Fruit fly (Drosophila melanogaster) whole organism, embryonic: ENCODE results near the gene Rchy1.
A peak's percentile ranks its signal among the peaks of the same experiment; 100 is the strongest.

Experiments
- Abd-B ChIP-seq: fragments of 200-800 bp; sonication (Bioruptor generic); optimal IDR thresholded peaks from 2 replicates; lab custom pipeline; 2018; ENCODE audit warnings: missing biosample characterization, mild to moderate bottlenecking, missing genetic modification characterization, moderate library complexity
- Aef1 ChIP-seq: fragments of 200-800 bp; sonication (Bioruptor generic); IDR thresholded peaks from 3 replicates; pipeline ENCODE4 v1.3.6; 2022; ENCODE audit warnings: missing biosample characterization, missing genetic modification characterization
- Asciz ChIP-seq: fragments of 200-800 bp; sonication (Bioruptor generic); optimal IDR thresholded peaks from 2 replicates; lab custom pipeline; 2017; ENCODE audit warnings: missing biosample characterization, mild to moderate bottlenecking, missing genetic modification characterization, missing genetic modification reagents
- CG10654 ChIP-seq: fragments of 200-800 bp; sonication (Bioruptor generic); optimal IDR thresholded peaks from 2 replicates; lab custom pipeline; 2016; ENCODE audit warnings: missing biosample characterization, missing genetic modification characterization
- CG11085 ChIP-seq: fragments of 200-800 bp; sonication (Bioruptor generic); IDR thresholded peaks from 2 replicates; pipeline ENCODE4 v1.3.6; 2022; ENCODE audit warnings: missing biosample characterization, missing genetic modification characterization
- CG11093 ChIP-seq: fragments of 200-800 bp; sonication (Bioruptor generic); IDR thresholded peaks from 3 replicates; pipeline ENCODE4 v1.3.6; 2022; ENCODE audit warnings: missing biosample characterization, missing genetic modification characterization
- CG1233 ChIP-seq: fragments of 200-800 bp; sonication (Bioruptor generic); optimal IDR thresholded peaks from 4 replicates; lab custom pipeline; 2018; ENCODE audit warnings: missing biosample characterization, mild to moderate bottlenecking, missing genetic modification characterization
- CG12744 ChIP-seq: fragments of 200-800 bp; sonication (Bioruptor generic); optimal IDR thresholded peaks from 2 replicates; lab custom pipeline; 2016; ENCODE audit warnings: missing biosample characterization, missing genetic modification characterization
- CG13296 ChIP-seq: fragments of 200-800 bp; sonication (Bioruptor generic); optimal IDR thresholded peaks from 3 replicates; lab custom pipeline; 2018; ENCODE audit warnings: missing biosample characterization, mild to moderate bottlenecking, missing genetic modification characterization
- CG13424 ChIP-seq: fragments of 200-800 bp; sonication (Bioruptor generic); optimal IDR thresholded peaks from 2 replicates; lab custom pipeline; 2019; ENCODE audit warnings: missing biosample characterization, mild to moderate bottlenecking, missing genetic modification characterization, moderate library complexity
- CG14014 ChIP-seq: fragments of 200-800 bp; sonication (Bioruptor generic); IDR thresholded peaks from 2 replicates; pipeline ENCODE4 v1.3.6; 2022; ENCODE audit warnings: missing biosample characterization, missing genetic modification characterization
- CG14710 ChIP-seq: fragments of 200-800 bp; sonication (Bioruptor generic); optimal IDR thresholded peaks from 3 replicates; lab custom pipeline; 2019; ENCODE audit warnings: missing biosample characterization, mild to moderate bottlenecking, missing genetic modification characterization, moderate library complexity
- CG15479 ChIP-seq: fragments of 200-800 bp; sonication (Bioruptor generic); optimal IDR thresholded peaks from 3 replicates; lab custom pipeline; 2019; ENCODE audit warnings: missing biosample characterization, mild to moderate bottlenecking, missing genetic modification characterization, moderate library complexity
- CG16779 ChIP-seq: fragments of 200-800 bp; sonication (Bioruptor generic); IDR thresholded peaks from 2 replicates; pipeline ENCODE4 v1.3.6; 2022; ENCODE audit warnings: missing biosample characterization, missing genetic modification characterization
- CG17912 ChIP-seq: fragments of 200-800 bp; sonication (Bioruptor generic); optimal IDR thresholded peaks from 2 replicates; lab custom pipeline; 2018; ENCODE audit warnings: missing biosample characterization, mild to moderate bottlenecking, missing genetic modification characterization
- CG18599 ChIP-seq: fragments of 200-800 bp; sonication (Bioruptor generic); optimal IDR thresholded peaks from 3 replicates; lab custom pipeline; 2017; ENCODE audit warnings: missing biosample characterization, missing genetic modification characterization, mild to moderate bottlenecking, moderate library complexity, missing genetic modification reagents
- CG18764 ChIP-seq: fragments of 200-800 bp; sonication (Bioruptor generic); optimal IDR thresholded peaks from 3 replicates; lab custom pipeline; 2016; ENCODE audit warnings: missing biosample characterization, missing genetic modification characterization
- CG2678 ChIP-seq: fragments of 200-800 bp; sonication (Bioruptor generic); optimal IDR thresholded peaks from 3 replicates; lab custom pipeline; 2019; ENCODE audit warnings: missing biosample characterization, mild to moderate bottlenecking, missing genetic modification characterization, moderate library complexity
- CG3838 ChIP-seq: fragments of 200-800 bp; sonication (Bioruptor generic); optimal IDR thresholded peaks from 3 replicates; lab custom pipeline; 2016; ENCODE audit warnings: missing biosample characterization, missing genetic modification characterization
- CG5245 ChIP-seq: fragments of 200-800 bp; sonication (Bioruptor generic); optimal IDR thresholded peaks from 3 replicates; lab custom pipeline; 2016; ENCODE audit warnings: missing biosample characterization, missing genetic modification characterization
- CG6689 ChIP-seq: fragments of 200-800 bp; sonication (Bioruptor generic); IDR thresholded peaks from 2 replicates; pipeline ENCODE4 v1.3.6; 2022; ENCODE audit warnings: missing biosample characterization, missing genetic modification characterization
- CG7372 ChIP-seq: fragments of 200-800 bp; sonication (Bioruptor generic); IDR thresholded peaks from 2 replicates; pipeline ENCODE4 v1.3.6; 2022; ENCODE audit warnings: missing biosample characterization, missing genetic modification characterization
- CG8944 ChIP-seq: fragments of 200-800 bp; sonication (Bioruptor generic); optimal IDR thresholded peaks from 3 replicates; lab custom pipeline; 2016; ENCODE audit warnings: missing biosample characterization, missing genetic modification characterization
- CG9932 ChIP-seq: fragments of 200-800 bp; sonication (Bioruptor generic); IDR thresholded peaks from 2 replicates; pipeline ENCODE4 v1.3.6; 2022; ENCODE audit warnings: missing biosample characterization, missing genetic modification characterization
- Drgx ChIP-seq: fragments of 200-800 bp; sonication (Bioruptor generic); IDR thresholded peaks from 2 replicates; pipeline ENCODE4 v1.3.6; 2022; ENCODE audit warnings: missing biosample characterization, missing genetic modification characterization
- Mes4 ChIP-seq: fragments of 200-800 bp; sonication (Bioruptor generic); optimal IDR thresholded peaks from 2 replicates; lab custom pipeline; 2016; ENCODE audit warnings: missing biosample characterization, missing genetic modification characterization
- NC2β ChIP-seq: fragments of 200-800 bp; sonication (Bioruptor generic); optimal IDR thresholded peaks from 2 replicates; lab custom pipeline; 2016; ENCODE audit warnings: missing biosample characterization, missing genetic modification characterization
- Nf-YB ChIP-seq: fragments of 200-800 bp; sonication (Bioruptor generic); optimal IDR thresholded peaks from 3 replicates; lab custom pipeline; 2019; ENCODE audit warnings: missing biosample characterization, mild to moderate bottlenecking, missing genetic modification characterization, moderate library complexity
- NfI ChIP-seq: fragments of 200-800 bp; sonication (Bioruptor generic); optimal IDR thresholded peaks from 3 replicates; lab custom pipeline; 2018; ENCODE audit warnings: missing biosample characterization, mild to moderate bottlenecking, missing genetic modification characterization, moderate library complexity
- Side ChIP-seq: fragments of 200-800 bp; sonication (Bioruptor generic); optimal IDR thresholded peaks from 2 replicates; lab custom pipeline; 2016; ENCODE audit warnings: missing biosample characterization, missing genetic modification characterization
- Usf ChIP-seq: fragments of 200-800 bp; sonication (Bioruptor generic); optimal IDR thresholded peaks from 2 replicates; lab custom pipeline; 2017; ENCODE audit warnings: missing genotype, missing biosample characterization, missing genetic modification characterization
- Xbp1 ChIP-seq: fragments of 200-800 bp; sonication (Bioruptor generic); optimal IDR thresholded peaks from 3 replicates; lab custom pipeline; 2016; ENCODE audit warnings: missing biosample characterization, mild to moderate bottlenecking, missing genetic modification characterization
- az2 ChIP-seq: fragments of 200-800 bp; sonication (Bioruptor generic); optimal IDR thresholded peaks from 3 replicates; lab custom pipeline; 2016; ENCODE audit warnings: missing biosample characterization, missing genetic modification characterization
- bcd ChIP-seq: fragments of 200-800 bp; sonication (Bioruptor generic); optimal IDR thresholded peaks from 2 replicates; lab custom pipeline; 2017; ENCODE audit warnings: missing biosample characterization, mild to moderate bottlenecking, missing genetic modification characterization
- btn ChIP-seq: fragments of 200-800 bp; sonication (Bioruptor generic); optimal IDR thresholded peaks from 2 replicates; lab custom pipeline; 2016; ENCODE audit warnings: missing biosample characterization, missing genetic modification characterization
- crc ChIP-seq: fragments of 200-800 bp; sonication (Bioruptor generic); optimal IDR thresholded peaks from 2 replicates; lab custom pipeline; 2016; ENCODE audit warnings: missing biosample characterization, missing genetic modification characterization
- croc ChIP-seq: fragments of 200-800 bp; sonication (Bioruptor generic); conservative IDR thresholded peaks from 3 replicates; pipeline ENCODE4 v1.3.6; 2022; ENCODE audit warnings: missing biosample characterization, missing genetic modification characterization
- dan ChIP-seq: fragments of 200-800 bp; sonication (Bioruptor generic); IDR thresholded peaks from 2 replicates; pipeline ENCODE4 v1.3.6; 2022; ENCODE audit warnings: missing biosample characterization, missing genetic modification characterization
- fru ChIP-seq: fragments of >200 bp; optimal IDR thresholded peaks from 2 replicates; lab custom pipeline; 2017
- lola ChIP-seq, 3 experiments: fragments of >200 bp in 2 of 3; fragments of 200-800 bp in 1 of 3; sonication (Bioruptor generic) in 1 of 3; optimal IDR thresholded peaks; 2 replicates each; lab custom pipeline; 2017 to 2019; ENCODE audit warnings: missing biosample characterization in 3 of 3, missing genetic modification characterization in 3 of 3, mild to moderate bottlenecking in 1 of 3, moderate library complexity in 1 of 3
- pfk ChIP-seq: fragments of 200-800 bp; sonication (Bioruptor generic); optimal IDR thresholded peaks from 2 replicates; lab custom pipeline; 2018; ENCODE audit warnings: missing biosample characterization, mild to moderate bottlenecking, missing genetic modification characterization, moderate library complexity
- ranshi ChIP-seq: fragments of 200-800 bp; sonication (Bioruptor generic); IDR thresholded peaks from 2 replicates; pipeline ENCODE4 v1.3.6; 2022; ENCODE audit warnings: missing biosample characterization, missing genetic modification characterization
- tna ChIP-seq: fragments of 200-800 bp; sonication (Bioruptor generic); IDR thresholded peaks from 2 replicates; pipeline ENCODE4 v1.3.6; 2022; ENCODE audit warnings: missing biosample characterization, missing genetic modification characterization; ENCODE audit not compliant: partially characterized antibody
- tx ChIP-seq: fragments of 200-800 bp; sonication (Bioruptor generic); optimal IDR thresholded peaks from 2 replicates; lab custom pipeline; 2016; ENCODE audit warnings: missing biosample characterization, missing genetic modification characterization
- wor ChIP-seq: fragments of 200-800 bp; sonication (Bioruptor generic); IDR thresholded peaks from 2 replicates; pipeline ENCODE4 v1.3.6; 2022; ENCODE audit warnings: missing biosample characterization, missing genetic modification characterization
- z ChIP-seq: fragments of 200-800 bp; sonication (Bioruptor generic); IDR thresholded peaks from 3 replicates; pipeline ENCODE4 v1.3.6; 2022; ENCODE audit warnings: missing biosample characterization, missing genetic modification characterization

The Rchy1 gene

DNA sequence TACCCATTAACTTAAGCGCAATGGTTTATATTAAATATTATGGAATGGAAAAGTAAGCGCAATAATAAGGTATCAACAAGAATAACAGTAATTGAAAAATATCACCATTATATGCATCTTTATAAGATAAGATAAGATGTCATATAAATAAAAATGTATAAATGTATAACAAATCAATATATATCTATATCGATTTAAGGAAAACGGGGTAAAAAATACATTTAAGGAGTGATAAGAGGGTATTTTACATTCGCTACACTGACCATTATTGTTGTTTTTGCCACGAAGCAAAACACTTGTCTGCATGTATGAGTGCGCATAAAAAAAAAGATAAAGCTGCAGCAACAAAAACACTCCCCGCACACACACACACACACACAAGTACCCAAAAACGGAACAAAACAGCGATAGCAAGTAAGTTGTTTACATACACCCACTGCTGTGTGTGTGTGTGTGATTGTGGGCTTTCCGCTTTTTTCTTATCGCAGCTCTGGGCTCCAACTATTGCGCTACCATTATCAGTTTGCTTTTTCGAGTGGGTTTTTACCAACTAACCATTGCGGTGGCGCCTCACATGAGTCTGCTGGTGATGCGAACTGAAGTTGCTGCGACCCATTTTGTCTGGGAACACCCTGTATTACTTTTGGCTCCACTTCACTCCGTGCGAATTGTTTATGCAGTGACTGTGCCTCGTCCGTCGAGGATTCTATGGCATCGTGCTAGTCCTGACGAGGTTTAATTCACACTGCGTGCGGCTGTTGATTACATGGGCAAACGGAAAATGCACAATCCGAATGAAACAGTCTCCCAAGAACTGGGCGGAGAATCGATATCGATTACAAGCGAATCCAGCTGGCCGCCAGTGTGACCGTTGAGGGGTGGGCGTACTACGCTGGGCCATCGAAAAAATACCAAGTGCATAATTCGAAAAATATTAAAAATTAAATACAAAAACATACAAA, 7.9 kb upstream of the Rchy1 start, which contains the start of gene mmy (continued):
- peak; percentile 43 for TF ChIP-seq az2
- TF ChIP-seq wor (GFP tag; lab: Robert Waterston, UW): 0 out of 2 replicates have a peak, but pooled peaks have one; percentile 21
- no peak for TF ChIP-seq CG12744 (GFP tag; lab: Kevin White, UChicago)
- peak; percentile 1 for TF ChIP-seq CG1233
- TF ChIP-seq NfI (GFP tag; lab: Kevin White, UChicago): peak; percentile 27
- peak; percentile 33 for TF ChIP-seq Abd-B (GFP tag; lab: Kevin White, UChicago)
- TF ChIP-seq CG3838 (GFP tag; lab: Kevin White, UChicago): no peak
- no peak for TF ChIP-seq pfk (GFP tag; lab: Kevin White, UChicago)
- 0 out of 2 replicates have a peak, but pooled peaks have one; percentile 30 for TF ChIP-seq ranshi (GFP tag; lab: Robert Waterston, UW)
- TF ChIP-seq bcd (GFP tag; lab: Kevin White, UChicago): peak; percentile 61
- peak; percentile 68; the same call in 1 of the 2 replicates for TF ChIP-seq tna (GFP tag; lab: Robert Waterston, UW)
- no peak for TF ChIP-seq CG18764 (GFP tag; lab: Kevin White, UChicago)
- TF ChIP-seq Mes4 (GFP tag; lab: Kevin White, UChicago): peak; percentile 53
- peak; percentile 53 for TF ChIP-seq CG17912 (GFP tag; lab: Kevin White, UChicago)
- TF ChIP-seq CG9932 (GFP tag; lab: Robert Waterston, UW): peak; percentile 5; the same call in 1 of the 2 replicates
- TF ChIP-seq Side (GFP tag; lab: Kevin White, UChicago): peak; percentile 45
- TF ChIP-seq CG16779 (GFP tag; lab: Robert Waterston, UW): no peak
- TF ChIP-seq Aef1 (GFP tag; lab: Robert Waterston, UW): peak; percentile 86
- no peak for TF ChIP-seq CG7372 (GFP tag; lab: Robert Waterston, UW)
- no peak for TF ChIP-seq CG10654 (GFP tag; lab: Kevin White, UChicago)
- TF ChIP-seq Xbp1 (GFP tag; lab: Kevin White, UChicago): peak; percentile 18
- peak; percentile 33 for TF ChIP-seq CG14710 (tag; lab: Kevin White, UChicago)
- peak; percentile 17 for TF ChIP-seq crc (GFP tag; lab: Kevin White, UChicago)
- peak; percentile 71 for TF ChIP-seq Drgx (GFP tag; lab: Robert Waterston, UW)
- peak; percentile 30 for TF ChIP-seq CG14014 (GFP tag; lab: Robert Waterston, UW)
- peak; percentile 13 for TF ChIP-seq CG13296 (GFP tag; lab: Kevin White, UChicago)
- peak; percentile 75 for TF ChIP-seq z (GFP tag; lab: Robert Waterston, UW)
- peak; percentile 72 for TF ChIP-seq CG13424 (tag; lab: Kevin White, UChicago)
- TF ChIP-seq Nf-YB (GFP tag; lab: Kevin White, UChicago): peak; percentile 18
- TF ChIP-seq NC2β: peak; percentile 19
- TF ChIP-seq Usf (GFP tag; lab: Kevin White, UChicago): no peak
- peak; percentile 18 for TF ChIP-seq tx
- peak in 1 of 3 experiments; percentile 37 for TF ChIP-seq lola (GFP tag; optimal IDR thresholded peaks at IDR 0.05; lab: Kevin White, UChicago)
- peak; percentile 19 for TF ChIP-seq CG8944
- peak; percentile 66 for TF ChIP-seq CG18599 (GFP tag; lab: Kevin White, UChicago)
- TF ChIP-seq CG11085: no peak
- peak; percentile 83 for TF ChIP-seq CG15479 (GFP tag; lab: Kevin White, UChicago)
- TF ChIP-seq CG2678: peak; percentile 73
- TF ChIP-seq fru: no peak
- no peak for TF ChIP-seq CG5245 (GFP tag; lab: Kevin White, UChicago)
- TF ChIP-seq Asciz: peak; percentile 44
- TF ChIP-seq CG6689 (GFP tag; lab: Robert Waterston, UW): peak; percentile 48; the same call in 1 of the 2 replicates
- TF ChIP-seq CG11093: no peak
- TF ChIP-seq croc (GFP tag; lab: Robert Waterston, UW): no peak
- peak; percentile 41 for TF ChIP-seq btn (GFP tag; lab: Kevin White, UChicago)
- no peak for TF ChIP-seq dan (GFP tag; lab: Robert Waterston, UW)
